Worm (Caenorhabditis elegans): ENCODE data around the gene elmd-1.

DNA sequence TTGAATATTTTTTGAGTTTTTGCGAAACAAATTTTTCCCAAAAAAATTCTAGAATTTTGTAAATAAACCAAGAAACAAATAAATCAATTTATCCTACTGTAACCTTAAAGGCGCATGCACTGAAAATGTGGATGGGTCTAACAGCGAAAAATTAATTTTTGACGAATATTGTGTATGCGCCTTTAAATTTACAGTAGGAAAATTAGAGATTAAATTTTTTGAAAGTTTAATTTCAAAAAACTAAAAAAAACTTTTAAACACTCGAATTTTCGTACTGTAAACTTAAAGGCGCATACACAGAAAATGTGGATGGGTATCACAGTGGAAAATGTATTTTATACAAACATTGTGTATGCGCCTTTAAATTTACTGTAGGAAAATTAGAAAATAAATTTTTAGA, 425 bp downstream of the elmd-1 start:
- no peak for TF ChIP-seq gei-8 (GFP tag; optimal IDR thresholded peaks at IDR 0.05)
- no peak for TF ChIP-seq F10B5.3 (tag; optimal IDR thresholded peaks at IDR 0.05)
- TF ChIP-seq ama-1 (optimal IDR thresholded peaks at IDR 0.05): no peak
- TF ChIP-seq ceh-62 (tag; optimal IDR thresholded peaks at IDR 0.05): no peak
- no peak for TF ChIP-seq nhr-28 (tag; optimal IDR thresholded peaks at IDR 0.05)
- TF ChIP-seq dpl-1 (GFP tag; optimal IDR thresholded peaks at IDR 0.05): no peak
- no peak for TF ChIP-seq lin-39 (tag; optimal IDR thresholded peaks at IDR 0.05)
- no peak for TF ChIP-seq tra-1 (GFP tag; IDR thresholded peaks at IDR 0.05)
- TF ChIP-seq hmg-1.1 (GFP tag; IDR thresholded peaks at IDR 0.05): no peak

Data from whole organism, L4 larva.